Worm (Caenorhabditis elegans) whole organism, early embryonic: ENCODE measurements around the gene nhr-27.

Experiments used
- B0310.2 ChIP-seq: sonication (generic microtip); optimal IDR thresholded peaks from 2 replicates; lab custom pipeline; 2016; ENCODE audit warnings: mild to moderate bottlenecking, missing genetic modification characterization, missing compliant biosample characterization
- F13C5.2 ChIP-seq: sonication (generic microtip); optimal IDR thresholded peaks from 2 replicates; lab custom pipeline; 2017; ENCODE audit warnings: mild to moderate bottlenecking, missing genetic modification characterization, inconsistent platforms, missing compliant biosample characterization
- ceh-36 ChIP-seq: sonication (generic microtip); optimal IDR thresholded peaks from 2 replicates; lab custom pipeline; 2016; ENCODE audit warnings: missing genetic modification characterization, inconsistent platforms, missing compliant biosample characterization
- ets-7 ChIP-seq: sonication (generic microtip); optimal IDR thresholded peaks from 2 replicates; lab custom pipeline; 2016; ENCODE audit warnings: missing genotype, missing genetic modification characterization, missing compliant biosample characterization
- flt-1 ChIP-seq: fragments of 200-800 bp; sonication (Bioruptor generic); IDR thresholded peaks from 2 replicates; pipeline ENCODE4 v1.3.6; 2022; ENCODE audit warnings: missing genetic modification characterization, missing compliant biosample characterization
- pes-1 ChIP-seq: fragments of 200-800 bp; sonication (Bioruptor generic); IDR thresholded peaks from 2 replicates; pipeline ENCODE4 v1.3.6; 2022; ENCODE audit warnings: missing genetic modification reagents, missing genetic modification characterization, missing compliant biosample characterization
- sea-1 ChIP-seq: fragments of 200-800 bp; sonication (Bioruptor generic); conservative IDR thresholded peaks from 2 replicates; pipeline ENCODE4 v1.3.6; 2022; ENCODE audit warnings: missing genetic modification characterization, missing compliant biosample characterization

- TF ChIP-seq ceh-36 (tag; lab: Kevin White, UChicago): no peak
- TF ChIP-seq pes-1: no peak
- no peak for TF ChIP-seq B0310.2
- TF ChIP-seq sea-1: no peak
- TF ChIP-seq flt-1 (GFP tag; lab: Robert Waterston, UW): no peak
- TF ChIP-seq ets-7 (tag; lab: Kevin White, UChicago): no peak
- no peak for TF ChIP-seq F13C5.2 (tag; lab: Kevin White, UChicago)
These were observed 20.9 kb upstream of the nhr-27 start for ce11 chrX:12829055-12829454.
